Fruit fly (Drosophila melanogaster) whole organism, embryonic: Measurements from ENCODE around the gene Nepl9.

Source experiments
- Ada2b ChIP-seq: fragments of 200-800 bp; sonication (Bioruptor generic); IDR thresholded peaks from 2 replicates; pipeline ENCODE4 v1.3.6; 2022; ENCODE audit warnings: missing biosample characterization, missing genetic modification characterization
- Adf1 ChIP-seq: fragments of 200-800 bp; sonication (Bioruptor generic); IDR thresholded peaks from 2 replicates; pipeline ENCODE4 v1.3.6; 2022; ENCODE audit warnings: missing biosample characterization, missing genetic modification characterization
- Atf3 ChIP-seq: fragments of 200-800 bp; sonication (Bioruptor generic); optimal IDR thresholded peaks from 3 replicates; lab custom pipeline; 2016; ENCODE audit warnings: missing biosample characterization, missing genetic modification characterization
- BtbVII ChIP-seq: fragments of 200-800 bp; sonication (Bioruptor generic); optimal IDR thresholded peaks from 3 replicates; lab custom pipeline; 2017; ENCODE audit warnings: missing biosample characterization, mild to moderate bottlenecking, missing genetic modification characterization
- CG10431 ChIP-seq: fragments of 200-800 bp; sonication (Bioruptor generic); optimal IDR thresholded peaks from 3 replicates; lab custom pipeline; 2018; ENCODE audit warnings: missing biosample characterization, mild to moderate bottlenecking, missing genetic modification characterization
- CG10462 ChIP-seq: fragments of 200-800 bp; sonication (Bioruptor generic); optimal IDR thresholded peaks from 2 replicates; lab custom pipeline; 2016; ENCODE audit warnings: missing biosample characterization, missing genetic modification characterization
- CG10565 ChIP-seq: fragments of 200-800 bp; sonication (Bioruptor generic); optimal IDR thresholded peaks from 3 replicates; lab custom pipeline; 2016; ENCODE audit warnings: missing biosample characterization, mild to moderate bottlenecking, missing genetic modification characterization
- CG11456 ChIP-seq: fragments of 200-800 bp; sonication (Bioruptor generic); IDR thresholded peaks from 3 replicates; pipeline ENCODE4 v1.3.6; 2022; ENCODE audit warnings: missing biosample characterization, missing genetic modification characterization
- CG13287 ChIP-seq: fragments of 200-800 bp; sonication (Bioruptor generic); IDR thresholded peaks from 2 replicates; pipeline ENCODE4 v1.3.6; 2022; ENCODE audit warnings: missing biosample characterization, missing genetic modification characterization; ENCODE audit not compliant: partially characterized antibody
- CG13624 ChIP-seq: fragments of 200-800 bp; sonication (Bioruptor generic); optimal IDR thresholded peaks from 2 replicates; lab custom pipeline; 2016; ENCODE audit warnings: missing biosample characterization, missing genetic modification characterization
- CG14860 ChIP-seq: fragments of 200-800 bp; sonication (Bioruptor generic); IDR thresholded peaks from 3 replicates; pipeline ENCODE4 v1.3.6; 2022; ENCODE audit warnings: missing biosample characterization, missing genetic modification characterization; ENCODE audit not compliant: partially characterized antibody
- CG15479 ChIP-seq: fragments of 200-800 bp; sonication (Bioruptor generic); optimal IDR thresholded peaks from 3 replicates; lab custom pipeline; 2019; ENCODE audit warnings: missing biosample characterization, mild to moderate bottlenecking, missing genetic modification characterization, moderate library complexity
- CG16815 ChIP-seq: fragments of 200-800 bp; sonication (Bioruptor generic); optimal IDR thresholded peaks from 3 replicates; lab custom pipeline; 2017; ENCODE audit warnings: missing biosample characterization, mild to moderate bottlenecking, missing genetic modification characterization
- CG17385 ChIP-seq: fragments of 200-800 bp; sonication (Bioruptor generic); optimal IDR thresholded peaks from 3 replicates; lab custom pipeline; 2018; ENCODE audit warnings: missing biosample characterization, mild to moderate bottlenecking, missing genetic modification characterization
- CG17829 ChIP-seq: fragments of 200-800 bp; optimal IDR thresholded peaks from 2 replicates; lab custom pipeline; 2019; ENCODE audit warnings: missing biosample characterization, mild to moderate bottlenecking, missing genetic modification characterization, moderate library complexity
- CG18262 ChIP-seq: fragments of 200-800 bp; optimal IDR thresholded peaks from 3 replicates; lab custom pipeline; 2019; ENCODE audit warnings: missing biosample characterization, mild to moderate bottlenecking, missing genetic modification characterization, moderate library complexity
- CG18599 ChIP-seq: fragments of 200-800 bp; sonication (Bioruptor generic); optimal IDR thresholded peaks from 3 replicates; lab custom pipeline; 2017; ENCODE audit warnings: missing biosample characterization, missing genetic modification characterization, mild to moderate bottlenecking, moderate library complexity, missing genetic modification reagents
- CG30020 ChIP-seq: fragments of 200-800 bp; optimal IDR thresholded peaks from 2 replicates; lab custom pipeline; 2019; ENCODE audit warnings: missing biosample characterization, mild to moderate bottlenecking, missing genetic modification characterization, moderate library complexity
- CG4730 ChIP-seq: fragments of 200-800 bp; sonication (Bioruptor generic); IDR thresholded peaks from 2 replicates; pipeline ENCODE4 v1.3.6; 2022; ENCODE audit warnings: missing biosample characterization, missing genetic modification characterization
- CG8290 ChIP-seq, 3 experiments: fragments of 200-800 bp; sonication (Bioruptor generic); optimal IDR thresholded peaks; 2 replicates each; lab custom pipeline; 2016 to 2019; ENCODE audit warnings: missing biosample characterization in 3 of 3, missing genetic modification characterization in 3 of 3, mild to moderate bottlenecking in 2 of 3, moderate library complexity in 1 of 3
- CG8924 ChIP-seq: fragments of 200-800 bp; optimal IDR thresholded peaks from 3 replicates; lab custom pipeline; 2019; ENCODE audit warnings: missing biosample characterization, mild to moderate bottlenecking, missing genetic modification characterization, moderate library complexity
- CG9437 ChIP-seq: fragments of 200-800 bp; sonication (Bioruptor generic); optimal IDR thresholded peaks from 2 replicates; lab custom pipeline; 2018; ENCODE audit warnings: missing biosample characterization, mild to moderate bottlenecking, missing genetic modification characterization
- CTCF ChIP-seq: fragments of 200-800 bp; sonication (Bioruptor generic); optimal IDR thresholded peaks from 2 replicates; lab custom pipeline; 2017; ENCODE audit warnings: missing biosample characterization, mild to moderate bottlenecking, missing genetic modification characterization, moderate library complexity
- Chrac-16 ChIP-seq: fragments of 200-800 bp; sonication (Bioruptor generic); optimal IDR thresholded peaks from 3 replicates; lab custom pipeline; 2016; ENCODE audit warnings: missing biosample characterization, missing genetic modification characterization
- Dip2 ChIP-seq: fragments of 200-800 bp; sonication (Bioruptor generic); IDR thresholded peaks from 2 replicates; pipeline ENCODE4 v1.3.6; 2022; ENCODE audit warnings: missing biosample characterization, missing genetic modification characterization
- E2f1 ChIP-seq: fragments of 200-800 bp; sonication (Bioruptor generic); IDR thresholded peaks from 2 replicates; pipeline ENCODE4 v1.3.6; 2022; ENCODE audit warnings: missing biosample characterization, missing genetic modification characterization
- H2.0 ChIP-seq: fragments of 200-800 bp; sonication (Bioruptor generic); IDR thresholded peaks from 2 replicates; pipeline ENCODE4 v1.3.6; 2022; ENCODE audit warnings: missing biosample characterization, missing genetic modification characterization
- HLH54F ChIP-seq: fragments of 200-800 bp; sonication (Bioruptor generic); optimal IDR thresholded peaks from 3 replicates; lab custom pipeline; 2016; ENCODE audit warnings: missing biosample characterization, missing genetic modification characterization
- NC2α ChIP-seq: fragments of 200-800 bp; sonication (Bioruptor generic); optimal IDR thresholded peaks from 2 replicates; lab custom pipeline; 2016; ENCODE audit warnings: missing biosample characterization, missing genetic modification characterization
- Pdp1 ChIP-seq, 2 experiments: fragments of 200-800 bp; sonication (Bioruptor generic); optimal IDR thresholded peaks; 3 replicates each; lab custom pipeline; 2016; ENCODE audit warnings: missing biosample characterization in 2 of 2, missing genetic modification characterization in 2 of 2, mild to moderate bottlenecking in 1 of 2, moderate library complexity in 1 of 2
- Stat92E ChIP-seq, 3 experiments: fragments of >200 bp in 2 of 3; fragments of 200-800 bp in 1 of 3; sonication (Bioruptor generic) in 1 of 3; optimal IDR thresholded peaks; 2 replicates each; lab custom pipeline; 2017 to 2019; ENCODE audit warnings: missing biosample characterization in 3 of 3, missing genetic modification characterization in 3 of 3, mild to moderate bottlenecking in 1 of 3, moderate library complexity in 1 of 3
- Tbp ChIP-seq: fragments of >200 bp; optimal IDR thresholded peaks from 2 replicates; lab custom pipeline; 2018; ENCODE audit warnings: missing biosample characterization, missing genetic modification characterization
- Trl ChIP-seq, 3 experiments: fragments of >200 bp in 2 of 3; fragments of 200-800 bp in 1 of 3; sonication (Bioruptor generic) in 1 of 3; optimal IDR thresholded peaks; 2 replicates in 1 of 3; 3 replicates in 2 of 3; lab custom pipeline; 2016 to 2017; ENCODE audit warnings: missing biosample characterization in 1 of 3, missing genetic modification characterization in 1 of 3
- YL-1 ChIP-seq: fragments of 200-800 bp; sonication (Bioruptor generic); optimal IDR thresholded peaks from 3 replicates; lab custom pipeline; 2017; ENCODE audit warnings: missing biosample characterization, mild to moderate bottlenecking, missing genetic modification characterization
- aop ChIP-seq: fragments of 200-800 bp; sonication (Bioruptor generic); IDR thresholded peaks from 2 replicates; pipeline ENCODE4 v1.3.6; 2022; ENCODE audit warnings: missing biosample characterization, missing genetic modification characterization
- cg ChIP-seq: fragments of 200-800 bp; sonication (Bioruptor generic); optimal IDR thresholded peaks from 3 replicates; lab custom pipeline; 2019; ENCODE audit warnings: missing biosample characterization, mild to moderate bottlenecking, missing genetic modification characterization, moderate library complexity
- chn ChIP-seq: fragments of 200-800 bp; sonication (Bioruptor generic); optimal IDR thresholded peaks from 2 replicates; lab custom pipeline; 2016; ENCODE audit warnings: missing biosample characterization, missing genetic modification characterization
- emc ChIP-seq: fragments of 200-800 bp; sonication (Bioruptor generic); optimal IDR thresholded peaks from 2 replicates; lab custom pipeline; 2016; ENCODE audit warnings: missing biosample characterization, missing genetic modification characterization
- ems ChIP-seq: fragments of 200-800 bp; sonication (Bioruptor generic); optimal IDR thresholded peaks from 3 replicates; lab custom pipeline; 2016; ENCODE audit warnings: missing biosample characterization, missing genetic modification characterization
- en ChIP-seq: fragments of 200-800 bp; sonication (Bioruptor generic); optimal IDR thresholded peaks from 2 replicates; lab custom pipeline; 2016; ENCODE audit warnings: missing biosample characterization, missing genetic modification characterization
- h ChIP-seq: fragments of >200 bp; optimal IDR thresholded peaks from 2 replicates; lab custom pipeline; 2017
- hb ChIP-seq: fragments of 200-800 bp; sonication (Bioruptor generic); IDR thresholded peaks from 3 replicates; pipeline ENCODE4 v1.3.6; 2022; ENCODE audit warnings: missing biosample characterization, missing genetic modification characterization; ENCODE audit not compliant: partially characterized antibody
- nom ChIP-seq: fragments of 200-800 bp; sonication (Bioruptor generic); optimal IDR thresholded peaks from 2 replicates; lab custom pipeline; 2017; ENCODE audit warnings: missing biosample characterization, missing genetic modification characterization, mild to moderate bottlenecking, moderate library complexity, missing genetic modification reagents
- pita ChIP-seq: fragments of 200-800 bp; sonication (Bioruptor generic); optimal IDR thresholded peaks from 2 replicates; lab custom pipeline; 2017; ENCODE audit warnings: missing biosample characterization, mild to moderate bottlenecking, missing genetic modification characterization
- row ChIP-seq: fragments of 200-800 bp; sonication (Bioruptor generic); IDR thresholded peaks from 3 replicates; pipeline ENCODE4 v1.3.6; 2022; ENCODE audit warnings: missing biosample characterization, missing genetic modification characterization
- sisA ChIP-seq: fragments of 200-800 bp; sonication (Bioruptor generic); IDR thresholded peaks from 2 replicates; pipeline ENCODE4 v1.3.6; 2022; ENCODE audit warnings: missing biosample characterization, missing genetic modification characterization
- slbo ChIP-seq: fragments of 200-800 bp; sonication (Bioruptor generic); IDR thresholded peaks from 2 replicates; pipeline ENCODE4 v1.3.6; 2022; ENCODE audit warnings: missing biosample characterization, missing genetic modification characterization
- sr ChIP-seq: fragments of 200-800 bp; sonication (Bioruptor generic); IDR thresholded peaks from 3 replicates; pipeline ENCODE4 v1.3.6; 2022; ENCODE audit warnings: missing biosample characterization, missing genetic modification characterization
- tna ChIP-seq: fragments of 200-800 bp; sonication (Bioruptor generic); IDR thresholded peaks from 2 replicates; pipeline ENCODE4 v1.3.6; 2022; ENCODE audit warnings: missing biosample characterization, missing genetic modification characterization; ENCODE audit not compliant: partially characterized antibody
- trh ChIP-seq: fragments of 200-800 bp; sonication (Bioruptor generic); optimal IDR thresholded peaks from 2 replicates; lab custom pipeline; 2016; ENCODE audit warnings: missing biosample characterization, missing genetic modification characterization
- zen ChIP-seq: fragments of 200-800 bp; sonication (Bioruptor generic); optimal IDR thresholded peaks from 3 replicates; lab custom pipeline; 2018; ENCODE audit warnings: missing biosample characterization, mild to moderate bottlenecking, missing genetic modification characterization, moderate library complexity
- zfh1 ChIP-seq: fragments of 200-800 bp; sonication (Bioruptor generic); IDR thresholded peaks from 3 replicates; pipeline ENCODE4 v1.3.6; 2022; ENCODE audit warnings: missing biosample characterization, missing genetic modification characterization

The Nepl9 gene

DNA sequence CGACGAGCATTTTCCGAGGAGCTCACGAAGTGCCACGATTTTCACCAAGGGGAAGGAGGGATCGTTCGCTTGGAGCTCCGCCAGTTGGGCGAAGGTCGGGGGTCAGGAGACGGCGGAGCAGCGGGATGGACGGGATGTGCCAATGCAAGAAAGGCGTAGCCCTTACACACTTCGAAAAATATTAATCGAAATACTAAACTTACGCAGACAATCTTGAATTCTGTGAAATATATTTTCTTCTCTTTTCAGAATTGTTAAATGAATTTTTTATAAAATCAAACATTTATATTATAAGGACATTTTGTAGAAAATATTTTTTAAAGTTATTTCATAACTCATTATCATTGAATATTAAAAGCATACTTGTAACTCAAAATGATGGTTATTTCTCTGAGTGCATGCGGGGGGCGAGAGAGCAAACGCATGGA lies 31.9 kb upstream of the Nepl9 start (continued):
- TF ChIP-seq CG8290 (GFP tag; optimal IDR thresholded peaks at IDR 0.05; lab: Kevin White, UChicago): no peak
- TF ChIP-seq CG8290 (tag; optimal IDR thresholded peaks at IDR 0.05; lab: Kevin White, UChicago): no peak
- no peak for TF ChIP-seq Atf3 (GFP tag; lab: Kevin White, UChicago)
- peak; percentile 33 for TF ChIP-seq CG17385 (GFP tag; lab: Kevin White, UChicago)
- TF ChIP-seq NC2α: no peak
- no peak for TF ChIP-seq HLH54F (GFP tag; lab: Kevin White, UChicago)
- TF ChIP-seq Dip2 (GFP tag; lab: Robert Waterston, UW): no peak
- no peak for TF ChIP-seq CG15479 (GFP tag; lab: Kevin White, UChicago)
- TF ChIP-seq CTCF (GFP tag; lab: Kevin White, UChicago): no peak
- peak; percentile 60 for TF ChIP-seq slbo (GFP tag; lab: Robert Waterston, UW)
- no peak for TF ChIP-seq CG10565 (GFP tag; lab: Kevin White, UChicago)
- no peak for TF ChIP-seq tna
- no peak for TF ChIP-seq zen (tag; lab: Kevin White, UChicago)
- TF ChIP-seq row (GFP tag; lab: Robert Waterston, UW): peak; percentile 64
- TF ChIP-seq Trl (optimal IDR thresholded peaks at IDR 0.05; lab: Kevin White, UChicago): no peak
- no peak for TF ChIP-seq Trl (GFP tag; optimal IDR thresholded peaks at IDR 0.05; lab: Kevin White, UChicago)
- no peak for TF ChIP-seq pita (GFP tag; lab: Kevin White, UChicago)
- TF ChIP-seq Chrac-16 (GFP tag; lab: Kevin White, UChicago): no peak
- peak; percentile 17 for TF ChIP-seq BtbVII
- TF ChIP-seq CG10431 (GFP tag; lab: Kevin White, UChicago): no peak
- TF ChIP-seq YL-1 (GFP tag; lab: Kevin White, UChicago): no peak
- TF ChIP-seq CG17829 (tag; lab: Kevin White, UChicago): peak; percentile 56
- no peak for TF ChIP-seq Ada2b (GFP tag; lab: Robert Waterston, UW)
- no peak for TF ChIP-seq ems
- TF ChIP-seq zfh1 (GFP tag; lab: Robert Waterston, UW): no peak
- TF ChIP-seq CG11456 (GFP tag; lab: Robert Waterston, UW): peak; percentile 58; the same call in 1 of the 3 replicates
- peak; percentile 61 for TF ChIP-seq CG18262 (tag; lab: Kevin White, UChicago)
- TF ChIP-seq CG9437 (GFP tag; lab: Kevin White, UChicago): peak; percentile 44
- no peak for TF ChIP-seq CG4730 (GFP tag; lab: Robert Waterston, UW)
- peak; percentile 26; the same call in 1 of the 2 replicates for TF ChIP-seq H2.0 (GFP tag; lab: Robert Waterston, UW)
- TF ChIP-seq sr (GFP tag; lab: Robert Waterston, UW): no peak
- TF ChIP-seq Pdp1 (GFP tag; optimal IDR thresholded peaks at IDR 0.05; lab: Kevin White, UChicago): no peak
- TF ChIP-seq CG16815 (GFP tag; lab: Kevin White, UChicago): no peak
- TF ChIP-seq CG14860: no peak
- TF ChIP-seq Stat92E (GFP tag; optimal IDR thresholded peaks at IDR 0.05; lab: Kevin White, UChicago): no peak
- no peak for TF ChIP-seq h
- no peak for TF ChIP-seq hb (GFP tag; lab: Robert Waterston, UW)
- no peak for TF ChIP-seq Tbp (GFP tag; lab: Kevin White, UChicago)
- no peak for TF ChIP-seq aop (GFP tag; lab: Robert Waterston, UW)
- TF ChIP-seq CG10462 (GFP tag; lab: Kevin White, UChicago): no peak
- no peak for TF ChIP-seq E2f1
- TF ChIP-seq en (GFP tag; lab: Kevin White, UChicago): no peak
- TF ChIP-seq nom (GFP tag; lab: Kevin White, UChicago): no peak
- TF ChIP-seq CG8924: no peak
- no peak for TF ChIP-seq CG30020 (tag; lab: Kevin White, UChicago)
- no peak for TF ChIP-seq cg
- no peak for TF ChIP-seq emc (GFP tag; lab: Kevin White, UChicago)
- TF ChIP-seq sisA (GFP tag; lab: Robert Waterston, UW): peak; percentile 46
- TF ChIP-seq Adf1 (GFP tag; lab: Robert Waterston, UW): no peak; the same call in 1 of the 2 replicates
- TF ChIP-seq chn (GFP tag; lab: Kevin White, UChicago): no peak
- TF ChIP-seq trh (GFP tag; lab: Kevin White, UChicago): no peak
- no peak for TF ChIP-seq CG13287 (GFP tag; lab: Robert Waterston, UW)
- no peak for TF ChIP-seq CG13624 (GFP tag; lab: Kevin White, UChicago)
- TF ChIP-seq CG18599 (GFP tag; lab: Kevin White, UChicago): peak; percentile 41
